Fruit fly (Drosophila melanogaster) whole organism, embryonic: Measurements from ENCODE around the gene CG7896.

Experiments
- Atf-2 ChIP-seq: fragments of 200-800 bp; sonication (Bioruptor generic); optimal IDR thresholded peaks from 2 replicates; lab custom pipeline; 2016; ENCODE audit warnings: missing biosample characterization, missing genetic modification characterization
- Bgb ChIP-seq: fragments of 200-800 bp; sonication (Bioruptor generic); IDR thresholded peaks from 2 replicates; pipeline ENCODE4 v1.3.6; 2022; ENCODE audit warnings: missing biosample characterization, missing genetic modification characterization; ENCODE audit not compliant: partially characterized antibody
- CG10274 ChIP-seq: fragments of 200-800 bp; sonication (Bioruptor generic); optimal IDR thresholded peaks from 3 replicates; lab custom pipeline; 2017; ENCODE audit warnings: missing biosample characterization, mild to moderate bottlenecking, missing genetic modification characterization
- CG11247 ChIP-seq: fragments of 200-800 bp; sonication (Bioruptor generic); IDR thresholded peaks from 2 replicates; pipeline ENCODE4 v1.3.6; 2022; ENCODE audit warnings: missing biosample characterization, missing genetic modification characterization
- CG11695 ChIP-seq: fragments of 200-800 bp; sonication (Bioruptor generic); IDR thresholded peaks from 3 replicates; pipeline ENCODE4 v1.3.6; 2022; ENCODE audit warnings: missing biosample characterization, missing genetic modification characterization
- CG11696 ChIP-seq: fragments of 200-800 bp; sonication (Bioruptor generic); IDR thresholded peaks from 2 replicates; pipeline ENCODE4 v1.3.6; 2022; ENCODE audit warnings: missing biosample characterization, missing genetic modification characterization
- CG12219 ChIP-seq: fragments of 200-800 bp; sonication (Bioruptor generic); optimal IDR thresholded peaks from 3 replicates; lab custom pipeline; 2018; ENCODE audit warnings: missing biosample characterization, mild to moderate bottlenecking, missing genetic modification characterization
- CG1233 ChIP-seq: fragments of 200-800 bp; sonication (Bioruptor generic); optimal IDR thresholded peaks from 4 replicates; lab custom pipeline; 2018; ENCODE audit warnings: missing biosample characterization, mild to moderate bottlenecking, missing genetic modification characterization
- CG12942 ChIP-seq: fragments of 200-800 bp; sonication (Bioruptor generic); optimal IDR thresholded peaks from 3 replicates; lab custom pipeline; 2016; ENCODE audit warnings: missing biosample characterization, missing genetic modification characterization
- CG13424 ChIP-seq: fragments of 200-800 bp; sonication (Bioruptor generic); optimal IDR thresholded peaks from 2 replicates; lab custom pipeline; 2019; ENCODE audit warnings: missing biosample characterization, mild to moderate bottlenecking, missing genetic modification characterization, moderate library complexity
- CG14050 ChIP-seq: fragments of 200-800 bp; sonication (Bioruptor generic); IDR thresholded peaks from 3 replicates; pipeline ENCODE4 v1.3.6; 2022; ENCODE audit warnings: missing biosample characterization, missing genetic modification characterization
- CG15269 ChIP-seq: fragments of 200-800 bp; sonication (Bioruptor generic); optimal IDR thresholded peaks from 2 replicates; lab custom pipeline; 2018; ENCODE audit warnings: missing biosample characterization, mild to moderate bottlenecking, missing genetic modification characterization, moderate library complexity
- CG15479 ChIP-seq: fragments of 200-800 bp; sonication (Bioruptor generic); optimal IDR thresholded peaks from 3 replicates; lab custom pipeline; 2019; ENCODE audit warnings: missing biosample characterization, mild to moderate bottlenecking, missing genetic modification characterization, moderate library complexity
- CG30020 ChIP-seq: fragments of 200-800 bp; optimal IDR thresholded peaks from 2 replicates; lab custom pipeline; 2019; ENCODE audit warnings: missing biosample characterization, mild to moderate bottlenecking, missing genetic modification characterization, moderate library complexity
- CG4707 ChIP-seq: fragments of 200-800 bp; sonication (Bioruptor generic); optimal IDR thresholded peaks from 2 replicates; lab custom pipeline; 2018; ENCODE audit warnings: missing biosample characterization, mild to moderate bottlenecking, missing genetic modification characterization, moderate library complexity
- CG4820 ChIP-seq: fragments of 200-800 bp; sonication (Bioruptor generic); optimal IDR thresholded peaks from 3 replicates; lab custom pipeline; 2016; ENCODE audit warnings: missing biosample characterization, missing genetic modification characterization
- CG6854 ChIP-seq: fragments of 200-800 bp; sonication (Bioruptor generic); optimal IDR thresholded peaks from 3 replicates; lab custom pipeline; 2017; ENCODE audit warnings: missing biosample characterization, mild to moderate bottlenecking, missing genetic modification characterization
- CG9876 ChIP-seq: fragments of 200-800 bp; sonication (Bioruptor generic); optimal IDR thresholded peaks from 2 replicates; lab custom pipeline; 2016; ENCODE audit warnings: missing biosample characterization, missing genetic modification characterization
- CkIIα-i1 ChIP-seq: fragments of 200-800 bp; sonication (Bioruptor generic); IDR thresholded peaks from 2 replicates; pipeline ENCODE4 v1.3.6; 2022; ENCODE audit warnings: missing biosample characterization, missing genetic modification characterization
- CrebB ChIP-seq: fragments of 200-800 bp; sonication (Bioruptor generic); optimal IDR thresholded peaks from 3 replicates; lab custom pipeline; 2018; ENCODE audit warnings: missing biosample characterization, mild to moderate bottlenecking, missing genetic modification characterization
- Drgx ChIP-seq: fragments of 200-800 bp; sonication (Bioruptor generic); IDR thresholded peaks from 2 replicates; pipeline ENCODE4 v1.3.6; 2022; ENCODE audit warnings: missing biosample characterization, missing genetic modification characterization
- Elba2 ChIP-seq: fragments of 200-800 bp; sonication (Bioruptor generic); optimal IDR thresholded peaks from 3 replicates; lab custom pipeline; 2016; ENCODE audit warnings: missing biosample characterization, missing genetic modification characterization
- Ets97D ChIP-seq: fragments of 200-800 bp; sonication (Bioruptor generic); optimal IDR thresholded peaks from 3 replicates; lab custom pipeline; 2016; ENCODE audit warnings: missing biosample characterization, missing genetic modification characterization
- Gsc ChIP-seq: fragments of 200-800 bp; sonication (Bioruptor generic); IDR thresholded peaks from 2 replicates; pipeline ENCODE4 v1.3.6; 2022; ENCODE audit warnings: missing biosample characterization, missing genetic modification characterization
- HLHmδ ChIP-seq: fragments of 200-800 bp; sonication (Bioruptor generic); optimal IDR thresholded peaks from 2 replicates; lab custom pipeline; 2018; ENCODE audit warnings: missing biosample characterization, mild to moderate bottlenecking, missing genetic modification characterization, moderate library complexity
- HmgD ChIP-seq: fragments of 200-800 bp; sonication (Bioruptor generic); optimal IDR thresholded peaks from 3 replicates; lab custom pipeline; 2016; ENCODE audit warnings: missing biosample characterization, missing genetic modification characterization
- Jarid2 ChIP-seq: fragments of 200-800 bp; sonication (Bioruptor generic); optimal IDR thresholded peaks from 3 replicates; lab custom pipeline; 2017; ENCODE audit warnings: mild to moderate bottlenecking, missing biosample characterization, missing genetic modification reagents, missing genetic modification characterization
- NFAT ChIP-seq: fragments of 200-800 bp; sonication (Bioruptor generic); IDR thresholded peaks from 2 replicates; pipeline ENCODE4 v1.3.6; 2022; ENCODE audit warnings: missing biosample characterization, missing genetic modification characterization
- Pdp1 ChIP-seq, 2 experiments: fragments of 200-800 bp; sonication (Bioruptor generic); optimal IDR thresholded peaks; 3 replicates each; lab custom pipeline; 2016; ENCODE audit warnings: missing biosample characterization in 2 of 2, missing genetic modification characterization in 2 of 2, mild to moderate bottlenecking in 1 of 2, moderate library complexity in 1 of 2
- Rfx ChIP-seq: fragments of 200-800 bp; sonication (Bioruptor generic); IDR thresholded peaks from 2 replicates; pipeline ENCODE4 v1.3.6; 2022; ENCODE audit warnings: missing biosample characterization, missing genetic modification characterization
- Scr ChIP-seq: fragments of 200-800 bp; sonication (Bioruptor generic); IDR thresholded peaks from 2 replicates; pipeline ENCODE4 v1.3.6; 2022; ENCODE audit warnings: missing biosample characterization, missing genetic modification characterization; ENCODE audit not compliant: partially characterized antibody
- ab ChIP-seq: fragments of 200-800 bp; sonication (Bioruptor generic); optimal IDR thresholded peaks from 2 replicates; lab custom pipeline; 2016; ENCODE audit warnings: missing biosample characterization, missing genetic modification characterization
- ase ChIP-seq: fragments of 200-800 bp; sonication (Bioruptor generic); IDR thresholded peaks from 3 replicates; pipeline ENCODE4 v1.3.6; 2022; ENCODE audit warnings: missing biosample characterization, missing genetic modification characterization
- dm ChIP-seq: fragments of 200-800 bp; sonication (Bioruptor generic); optimal IDR thresholded peaks from 3 replicates; lab custom pipeline; 2016; ENCODE audit warnings: missing biosample characterization, missing genetic modification characterization
- esg ChIP-seq: fragments of 200-800 bp; sonication (Bioruptor generic); conservative IDR thresholded peaks from 2 replicates; pipeline ENCODE4 v1.3.6; 2022; ENCODE audit warnings: missing biosample characterization, missing genetic modification characterization
- ewg ChIP-seq: fragments of 200-800 bp; sonication (Bioruptor generic); optimal IDR thresholded peaks from 3 replicates; lab custom pipeline; 2017; ENCODE audit warnings: mild to moderate bottlenecking, missing biosample characterization, missing genetic modification reagents, missing genetic modification characterization
- fd96Cb ChIP-seq: fragments of 200-800 bp; sonication (Bioruptor generic); optimal IDR thresholded peaks from 2 replicates; lab custom pipeline; 2018; ENCODE audit warnings: missing biosample characterization, mild to moderate bottlenecking, missing genetic modification characterization, moderate library complexity
- ind ChIP-seq: fragments of 200-800 bp; sonication (Bioruptor generic); optimal IDR thresholded peaks from 3 replicates; lab custom pipeline; 2016; ENCODE audit warnings: missing biosample characterization, missing genetic modification characterization
- lbe ChIP-seq: fragments of 200-800 bp; sonication (Bioruptor generic); optimal IDR thresholded peaks from 2 replicates; lab custom pipeline; 2016; ENCODE audit warnings: missing biosample characterization, mild to moderate bottlenecking, missing genetic modification characterization
- lilli ChIP-seq: fragments of 200-800 bp; sonication (Bioruptor generic); optimal IDR thresholded peaks from 3 replicates; lab custom pipeline; 2016; ENCODE audit warnings: missing biosample characterization, missing genetic modification characterization
- ranshi ChIP-seq: fragments of 200-800 bp; sonication (Bioruptor generic); IDR thresholded peaks from 2 replicates; pipeline ENCODE4 v1.3.6; 2022; ENCODE audit warnings: missing biosample characterization, missing genetic modification characterization
- salm ChIP-seq: fragments of 200-800 bp; sonication (Bioruptor generic); optimal IDR thresholded peaks from 2 replicates; lab custom pipeline; 2018; ENCODE audit warnings: missing biosample characterization, mild to moderate bottlenecking, missing genetic modification characterization
- sisA ChIP-seq: fragments of 200-800 bp; sonication (Bioruptor generic); IDR thresholded peaks from 2 replicates; pipeline ENCODE4 v1.3.6; 2022; ENCODE audit warnings: missing biosample characterization, missing genetic modification characterization
- slou ChIP-seq: fragments of 200-800 bp; sonication (Bioruptor generic); optimal IDR thresholded peaks from 3 replicates; lab custom pipeline; 2016; ENCODE audit warnings: missing biosample characterization, missing genetic modification characterization
- tx ChIP-seq: fragments of 200-800 bp; sonication (Bioruptor generic); optimal IDR thresholded peaks from 2 replicates; lab custom pipeline; 2016; ENCODE audit warnings: missing biosample characterization, missing genetic modification characterization
- unc-4 ChIP-seq: fragments of 200-800 bp; sonication (Bioruptor generic); IDR thresholded peaks from 2 replicates; pipeline ENCODE4 v1.3.6; 2022; ENCODE audit warnings: missing biosample characterization, missing genetic modification characterization; ENCODE audit not compliant: partially characterized antibody
- z ChIP-seq: fragments of 200-800 bp; sonication (Bioruptor generic); IDR thresholded peaks from 3 replicates; pipeline ENCODE4 v1.3.6; 2022; ENCODE audit warnings: missing biosample characterization, missing genetic modification characterization

Gene CG7896

DNA sequence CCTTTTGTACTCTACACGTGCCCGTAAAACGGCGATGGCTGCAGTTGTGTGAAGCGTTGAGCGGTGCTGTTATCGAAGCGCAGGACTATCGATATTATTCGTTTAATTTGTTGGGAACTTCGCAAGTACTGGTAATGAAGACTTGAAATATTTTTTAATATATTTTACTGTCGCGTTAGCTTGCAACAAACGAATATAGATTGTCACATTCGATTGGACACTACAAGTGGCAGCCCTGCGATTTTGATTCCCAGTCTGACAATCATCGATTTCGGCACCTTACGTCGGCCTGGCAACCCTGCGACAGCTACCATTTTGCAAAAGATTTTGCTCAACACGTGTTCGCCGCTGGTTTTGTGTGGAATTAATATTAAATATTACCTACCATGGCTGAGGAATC lies 21.4 kb downstream of the CG7896 start, which contains the start of the genes Nlp and Nph (continued):
- peak; percentile 11 to 19 for TF ChIP-seq Pdp1 (GFP tag; optimal IDR thresholded peaks at IDR 0.05; lab: Kevin White, UChicago)
- TF ChIP-seq fd96Cb (tag; lab: Kevin White, UChicago) = no peak
- no peak for TF ChIP-seq salm (tag; lab: Kevin White, UChicago)
- TF ChIP-seq tx (GFP tag; lab: Kevin White, UChicago) = no peak
- TF ChIP-seq ind (GFP tag; lab: Kevin White, UChicago) = peak; percentile 13
- TF ChIP-seq Elba2 = no peak
- TF ChIP-seq CG11695 (GFP tag; lab: Robert Waterston, UW) = no peak
- peak; percentile 89 for TF ChIP-seq dm (GFP tag; lab: Kevin White, UChicago)
- no peak for TF ChIP-seq z (GFP tag; lab: Robert Waterston, UW)
- no peak for TF ChIP-seq CG6854 (GFP tag; lab: Kevin White, UChicago)
- TF ChIP-seq CG10274 = no peak
- no peak for TF ChIP-seq CG12219
- TF ChIP-seq NFAT (GFP tag; lab: Robert Waterston, UW) = no peak
- TF ChIP-seq CG30020 = peak; percentile 38
- no peak for TF ChIP-seq CG4820 (GFP tag; lab: Kevin White, UChicago)
- peak; percentile 54 for TF ChIP-seq lilli (GFP tag; lab: Kevin White, UChicago)
- TF ChIP-seq Jarid2 (GFP tag; lab: Kevin White, UChicago) = no peak
- TF ChIP-seq CG12942 = no peak
- no peak for TF ChIP-seq HLHmδ
- TF ChIP-seq CG11247 (GFP tag; lab: Robert Waterston, UW) = no peak
- TF ChIP-seq ewg (GFP tag; lab: Kevin White, UChicago) = no peak
- TF ChIP-seq ase (GFP tag; lab: Robert Waterston, UW) = no peak
- TF ChIP-seq Rfx (GFP tag; lab: Robert Waterston, UW) = peak; percentile 48; the same call in 1 of the 2 replicates
- TF ChIP-seq HmgD (GFP tag; lab: Kevin White, UChicago) = no peak
- no peak for TF ChIP-seq sisA (GFP tag; lab: Robert Waterston, UW)
- TF ChIP-seq CrebB (tag; lab: Kevin White, UChicago) = no peak
- TF ChIP-seq CG13424 (tag; lab: Kevin White, UChicago) = peak; percentile 15
- no peak for TF ChIP-seq CG1233
- no peak for TF ChIP-seq lbe (GFP tag; lab: Kevin White, UChicago)
- TF ChIP-seq CG15479 = no peak
- TF ChIP-seq Drgx = no peak
- TF ChIP-seq CkIIα-i1 (GFP tag; lab: Robert Waterston, UW) = no peak
- TF ChIP-seq unc-4 = peak; percentile 90
- TF ChIP-seq CG14050 (GFP tag; lab: Robert Waterston, UW) = no peak
- peak; percentile 84 for TF ChIP-seq Bgb (GFP tag; lab: Robert Waterston, UW)
- TF ChIP-seq ranshi (GFP tag; lab: Robert Waterston, UW) = no peak
- no peak for TF ChIP-seq ab (GFP tag; lab: Kevin White, UChicago)
- TF ChIP-seq Gsc = no peak
- TF ChIP-seq esg (GFP tag; lab: Robert Waterston, UW) = no peak
- TF ChIP-seq CG15269 (tag; lab: Kevin White, UChicago) = no peak
- no peak for TF ChIP-seq Atf-2 (GFP tag; lab: Kevin White, UChicago)
- TF ChIP-seq CG9876 (GFP tag; lab: Kevin White, UChicago) = no peak
- TF ChIP-seq CG4707 (GFP tag; lab: Kevin White, UChicago) = no peak
- peak; percentile 71 for TF ChIP-seq Ets97D (GFP tag; lab: Kevin White, UChicago)
- no peak for TF ChIP-seq CG11696
- TF ChIP-seq Scr (GFP tag; lab: Robert Waterston, UW) = peak; percentile 90
- no peak for TF ChIP-seq slou
